Fruit fly (Drosophila melanogaster) whole organism, embryonic: Measurements from ENCODE around the gene udt.

Experiments used
- Atf3 ChIP-seq: fragments of 200-800 bp; sonication (Bioruptor generic); optimal IDR thresholded peaks from 3 replicates; lab custom pipeline; 2016; ENCODE audit warnings: missing biosample characterization, missing genetic modification characterization
- Awh ChIP-seq: fragments of 200-800 bp; sonication (Bioruptor generic); IDR thresholded peaks from 2 replicates; pipeline ENCODE4, ENCODE4 v1.3.6; 2022; ENCODE audit warnings: missing biosample characterization, missing genetic modification characterization
- B-H1 ChIP-seq: fragments of 200-800 bp; sonication (Bioruptor generic); IDR thresholded peaks from 3 replicates; pipeline ENCODE4 v1.3.6; 2022; ENCODE audit warnings: missing biosample characterization, missing genetic modification characterization
- Blimp-1 ChIP-seq: fragments of 200-800 bp; sonication (Bioruptor generic); optimal IDR thresholded peaks from 3 replicates; lab custom pipeline; 2018; ENCODE audit warnings: missing biosample characterization, missing genetic modification characterization, mild to moderate bottlenecking, moderate library complexity, missing genetic modification reagents
- CG10366 ChIP-seq: fragments of 200-800 bp; sonication (Bioruptor generic); IDR thresholded peaks from 2 replicates; pipeline ENCODE4 v1.3.6; 2022; ENCODE audit warnings: missing biosample characterization, missing genetic modification characterization
- CG10543 ChIP-seq: fragments of 200-800 bp; sonication (Bioruptor generic); optimal IDR thresholded peaks from 3 replicates; lab custom pipeline; 2017; ENCODE audit warnings: missing biosample characterization, mild to moderate bottlenecking, missing genetic modification characterization, moderate library complexity
- CG17361 ChIP-seq: fragments of 200-800 bp; sonication (Bioruptor generic); IDR thresholded peaks from 3 replicates; pipeline ENCODE4 v1.3.6; 2022; ENCODE audit warnings: missing biosample characterization, missing genetic modification characterization
- CG18011 ChIP-seq: fragments of 200-800 bp; sonication (Bioruptor generic); optimal IDR thresholded peaks from 2 replicates; lab custom pipeline; 2017; ENCODE audit warnings: missing biosample characterization, missing genetic modification characterization, mild to moderate bottlenecking, moderate library complexity, missing genotype
- CG18619 ChIP-seq: fragments of 200-800 bp; sonication (Bioruptor generic); optimal IDR thresholded peaks from 3 replicates; lab custom pipeline; 2017; ENCODE audit warnings: missing biosample characterization, mild to moderate bottlenecking, missing genetic modification characterization
- CG2199 ChIP-seq: fragments of 200-800 bp; sonication (Bioruptor generic); IDR thresholded peaks from 3 replicates; pipeline ENCODE4 v1.3.6; 2022; ENCODE audit warnings: missing biosample characterization, missing genetic modification characterization
- CG30431 ChIP-seq: fragments of 200-800 bp; sonication (Bioruptor generic); optimal IDR thresholded peaks from 2 replicates; lab custom pipeline; 2017; ENCODE audit warnings: missing biosample characterization, missing genetic modification characterization
- CG34376 ChIP-seq: fragments of 200-800 bp; sonication (Bioruptor generic); optimal IDR thresholded peaks from 2 replicates; lab custom pipeline; 2018; ENCODE audit warnings: missing biosample characterization, mild to moderate bottlenecking, missing genetic modification characterization
- CG4282 ChIP-seq: fragments of 200-800 bp; sonication (Bioruptor generic); optimal IDR thresholded peaks from 2 replicates; lab custom pipeline; 2016; ENCODE audit warnings: missing biosample characterization, missing genetic modification characterization
- CG43689 ChIP-seq: fragments of 200-800 bp; sonication (Bioruptor generic); IDR thresholded peaks from 2 replicates; pipeline ENCODE4 v1.3.6; 2022; ENCODE audit warnings: missing biosample characterization, missing genetic modification characterization
- CG4820 ChIP-seq: fragments of 200-800 bp; sonication (Bioruptor generic); optimal IDR thresholded peaks from 3 replicates; lab custom pipeline; 2016; ENCODE audit warnings: missing biosample characterization, missing genetic modification characterization
- CG4854 ChIP-seq: fragments of 200-800 bp; sonication (Bioruptor generic); optimal IDR thresholded peaks from 2 replicates; lab custom pipeline; 2016; ENCODE audit warnings: missing biosample characterization, missing genetic modification characterization, inconsistent platforms
- CG6272 ChIP-seq: fragments of 200-800 bp; sonication (Bioruptor generic); IDR thresholded peaks from 2 replicates; pipeline ENCODE4 v1.3.6; 2022; ENCODE audit warnings: missing biosample characterization, missing genetic modification characterization
- CG6689 ChIP-seq: fragments of 200-800 bp; sonication (Bioruptor generic); IDR thresholded peaks from 2 replicates; pipeline ENCODE4 v1.3.6; 2022; ENCODE audit warnings: missing biosample characterization, missing genetic modification characterization
- CG6813 ChIP-seq: fragments of 200-800 bp; sonication (Bioruptor generic); optimal IDR thresholded peaks from 2 replicates; lab custom pipeline; 2017; ENCODE audit warnings: missing biosample characterization, missing genetic modification characterization, mild to moderate bottlenecking, moderate library complexity, missing genetic modification reagents
- CG8281 ChIP-seq: fragments of 200-800 bp; sonication (Bioruptor generic); optimal IDR thresholded peaks from 2 replicates; lab custom pipeline; 2018; ENCODE audit warnings: missing biosample characterization, mild to moderate bottlenecking, missing genetic modification characterization, moderate library complexity
- CG8290 ChIP-seq, 3 experiments: fragments of 200-800 bp; sonication (Bioruptor generic); optimal IDR thresholded peaks; 2 replicates each; lab custom pipeline; 2016 to 2019; ENCODE audit warnings: missing biosample characterization in 3 of 3, missing genetic modification characterization in 3 of 3, mild to moderate bottlenecking in 2 of 3, moderate library complexity in 1 of 3
- CG9215 ChIP-seq: fragments of 200-800 bp; sonication (Bioruptor generic); IDR thresholded peaks from 2 replicates; pipeline ENCODE4 v1.3.6; 2022; ENCODE audit warnings: missing biosample characterization, missing genetic modification characterization
- D19B ChIP-seq: fragments of 200-800 bp; sonication (Bioruptor generic); optimal IDR thresholded peaks from 2 replicates; lab custom pipeline; 2017; ENCODE audit warnings: missing biosample characterization, mild to moderate bottlenecking, missing genetic modification characterization
- Deaf1 ChIP-seq: fragments of 200-800 bp; optimal IDR thresholded peaks from 3 replicates; lab custom pipeline; 2019; ENCODE audit warnings: missing biosample characterization, mild to moderate bottlenecking, missing genetic modification characterization, moderate library complexity
- Dip2 ChIP-seq: fragments of 200-800 bp; sonication (Bioruptor generic); IDR thresholded peaks from 2 replicates; pipeline ENCODE4 v1.3.6; 2022; ENCODE audit warnings: missing biosample characterization, missing genetic modification characterization
- Doc3 ChIP-seq: fragments of 200-800 bp; sonication (Bioruptor generic); IDR thresholded peaks from 3 replicates; pipeline ENCODE4 v1.3.6; 2022; ENCODE audit warnings: missing biosample characterization, missing genetic modification characterization; ENCODE audit not compliant: partially characterized antibody
- Hmx ChIP-seq: fragments of 200-800 bp; sonication (Bioruptor generic); optimal IDR thresholded peaks from 2 replicates; lab custom pipeline; 2016; ENCODE audit warnings: missing biosample characterization, missing genetic modification characterization
- Lim3 ChIP-seq: fragments of 200-800 bp; sonication (Bioruptor generic); IDR thresholded peaks from 2 replicates; pipeline ENCODE4 v1.3.6; 2022; ENCODE audit warnings: missing biosample characterization, missing genetic modification characterization
- Meics ChIP-seq: fragments of 200-800 bp; sonication (Bioruptor generic); optimal IDR thresholded peaks from 2 replicates; lab custom pipeline; 2017; ENCODE audit warnings: missing biosample characterization, mild to moderate bottlenecking, missing genetic modification characterization
- Nf-YB ChIP-seq: fragments of 200-800 bp; sonication (Bioruptor generic); optimal IDR thresholded peaks from 3 replicates; lab custom pipeline; 2019; ENCODE audit warnings: missing biosample characterization, mild to moderate bottlenecking, missing genetic modification characterization, moderate library complexity
- Nf-YC ChIP-seq: fragments of 200-800 bp; optimal IDR thresholded peaks from 3 replicates; lab custom pipeline; 2019; ENCODE audit warnings: missing biosample characterization, mild to moderate bottlenecking, missing genetic modification characterization, moderate library complexity
- Poxn ChIP-seq: fragments of 200-800 bp; sonication (Bioruptor generic); IDR thresholded peaks from 2 replicates; pipeline ENCODE4 v1.3.6; 2022; ENCODE audit warnings: missing biosample characterization, missing genetic modification characterization
- Sox100B ChIP-seq: fragments of 200-800 bp; sonication (Bioruptor generic); optimal IDR thresholded peaks from 3 replicates; lab custom pipeline; 2018; ENCODE audit warnings: missing biosample characterization, mild to moderate bottlenecking, missing genetic modification characterization
- bcd ChIP-seq: fragments of 200-800 bp; sonication (Bioruptor generic); optimal IDR thresholded peaks from 2 replicates; lab custom pipeline; 2017; ENCODE audit warnings: missing biosample characterization, mild to moderate bottlenecking, missing genetic modification characterization
- chinmo ChIP-seq: fragments of 200-800 bp; sonication (Bioruptor generic); IDR thresholded peaks from 4 replicates; pipeline ENCODE4 v1.3.6; 2022; ENCODE audit warnings: missing biosample characterization, missing genetic modification characterization; ENCODE audit not compliant: partially characterized antibody
- crc ChIP-seq: fragments of 200-800 bp; sonication (Bioruptor generic); optimal IDR thresholded peaks from 2 replicates; lab custom pipeline; 2016; ENCODE audit warnings: missing biosample characterization, missing genetic modification characterization
- dmrt99B ChIP-seq: fragments of 200-800 bp; sonication (Bioruptor generic); optimal IDR thresholded peaks from 2 replicates; lab custom pipeline; 2018; ENCODE audit warnings: missing biosample characterization, mild to moderate bottlenecking, missing genetic modification characterization, moderate library complexity
- fd102C ChIP-seq: fragments of 200-800 bp; sonication (Bioruptor generic); optimal IDR thresholded peaks from 2 replicates; lab custom pipeline; 2018; ENCODE audit warnings: missing biosample characterization, mild to moderate bottlenecking, missing genetic modification characterization, moderate library complexity
- fd96Cb ChIP-seq: fragments of 200-800 bp; sonication (Bioruptor generic); optimal IDR thresholded peaks from 2 replicates; lab custom pipeline; 2018; ENCODE audit warnings: missing biosample characterization, mild to moderate bottlenecking, missing genetic modification characterization, moderate library complexity
- gem ChIP-seq: fragments of 200-800 bp; sonication (Bioruptor generic); optimal IDR thresholded peaks from 2 replicates; lab custom pipeline; 2019; ENCODE audit warnings: missing biosample characterization, mild to moderate bottlenecking, missing genetic modification characterization, moderate library complexity
- gsb ChIP-seq: fragments of 200-800 bp; sonication (Bioruptor generic); IDR thresholded peaks from 2 replicates; pipeline ENCODE4 v1.3.6; 2022; ENCODE audit warnings: missing biosample characterization, missing genetic modification characterization
- gsb-n ChIP-seq: fragments of 200-800 bp; sonication (Bioruptor generic); optimal IDR thresholded peaks from 3 replicates; lab custom pipeline; 2018; ENCODE audit warnings: missing biosample characterization, mild to moderate bottlenecking, missing genetic modification characterization
- hb ChIP-seq: fragments of 200-800 bp; sonication (Bioruptor generic); IDR thresholded peaks from 3 replicates; pipeline ENCODE4 v1.3.6; 2022; ENCODE audit warnings: missing biosample characterization, missing genetic modification characterization; ENCODE audit not compliant: partially characterized antibody
- her ChIP-seq: fragments of 200-800 bp; sonication (Bioruptor generic); optimal IDR thresholded peaks from 2 replicates; lab custom pipeline; 2016; ENCODE audit warnings: missing biosample characterization, missing genetic modification characterization
- jing ChIP-seq: fragments of 200-800 bp; sonication (Bioruptor generic); optimal IDR thresholded peaks from 2 replicates; lab custom pipeline; 2018; ENCODE audit warnings: missing biosample characterization, mild to moderate bottlenecking, missing genetic modification characterization
- onecut ChIP-seq: fragments of 200-800 bp; sonication (Bioruptor generic); IDR thresholded peaks from 2 replicates; pipeline ENCODE4 v1.3.6; 2022; ENCODE audit warnings: missing biosample characterization, missing genetic modification characterization
- schlank ChIP-seq: fragments of 200-800 bp; sonication (Bioruptor generic); optimal IDR thresholded peaks from 2 replicates; lab custom pipeline; 2018; ENCODE audit warnings: missing biosample characterization, mild to moderate bottlenecking, missing genetic modification characterization
- stwl ChIP-seq: fragments of 200-800 bp; sonication (Bioruptor generic); optimal IDR thresholded peaks from 3 replicates; lab custom pipeline; 2018; ENCODE audit warnings: missing biosample characterization, mild to moderate bottlenecking, missing genetic modification characterization, moderate library complexity
- unpg ChIP-seq: fragments of 200-800 bp; sonication (Bioruptor generic); optimal IDR thresholded peaks from 3 replicates; lab custom pipeline; 2018; ENCODE audit warnings: missing biosample characterization, mild to moderate bottlenecking, missing genetic modification characterization, moderate library complexity

udt gene

dm6 chr3R:23767417-23767853 is 4.4 kb upstream of the udt start, which contains the start of the genes CG10214 and CG10375 (continued):
- TF ChIP-seq Blimp-1 (GFP tag; lab: Kevin White, UChicago) (no peak), CG18619 (GFP tag; lab: Kevin White, UChicago) (peak; percentile 53), bcd (peak; percentile 64), gem (tag; lab: Kevin White, UChicago) (peak; percentile 78), unpg (GFP tag; lab: Kevin White, UChicago) (peak; percentile 76), CG30431 (GFP tag; lab: Kevin White, UChicago) (peak; percentile 46), CG6272 (GFP tag; lab: Robert Waterston, UW) (0 out of 2 replicates have a peak, but pooled peaks have one; percentile 27), gsb (no peak), CG4820 (GFP tag; lab: Kevin White, UChicago) (peak; percentile 70), CG6689 (peak; percentile 63), Poxn (GFP tag; lab: Robert Waterston, UW) (no peak), CG43689 (GFP tag; lab: Robert Waterston, UW) (no peak), Dip2 (GFP tag; lab: Robert Waterston, UW) (no peak), Doc3 (GFP tag; lab: Robert Waterston, UW) (0 out of 3 replicates have a peak, but pooled peaks have one; percentile 27), Nf-YB (peak; percentile 44), schlank (tag; lab: Kevin White, UChicago) (peak; percentile 30), B-H1 (GFP tag; lab: Robert Waterston, UW) (no peak), Atf3 (GFP tag; lab: Kevin White, UChicago) (peak; percentile 48), Nf-YC (peak; percentile 53), Meics (GFP tag; lab: Kevin White, UChicago) (peak; percentile 76), her (GFP tag; lab: Kevin White, UChicago) (peak; percentile 82), CG9215 (GFP tag; lab: Robert Waterston, UW) (peak; percentile 57; the same call in 1 of the 2 replicates), CG8290 (GFP tag; optimal IDR thresholded peaks at IDR 0.05; lab: Kevin White, UChicago) (peak; percentile 85), CG8290 (tag; optimal IDR thresholded peaks at IDR 0.05; lab: Kevin White, UChicago) (peak; percentile 57 to 92), gsb-n (peak; percentile 50), Hmx (peak; percentile 46), Lim3 (no peak), dmrt99B (tag; lab: Kevin White, UChicago) (peak; percentile 46), CG4854 (peak; percentile 67), CG34376 (peak; percentile 67), jing (GFP tag; lab: Kevin White, UChicago) (no peak), CG10543 (peak; percentile 25), stwl (tag; lab: Kevin White, UChicago) (peak; percentile 88), Deaf1 (no peak), fd96Cb (tag; lab: Kevin White, UChicago) (peak; percentile 26), CG18011 (GFP tag; lab: Kevin White, UChicago) (peak; percentile 8), Awh (peak; percentile 18; the same call in 1 of the 2 replicates), CG8281 (tag; lab: Kevin White, UChicago) (no peak), Sox100B (GFP tag; lab: Kevin White, UChicago) (peak; percentile 49), chinmo (GFP tag; lab: Robert Waterston, UW) (no peak), CG10366 (GFP tag; lab: Robert Waterston, UW) (peak; percentile 42; the same call in 1 of the 2 replicates), D19B (GFP tag; lab: Kevin White, UChicago) (peak; percentile 27), CG4282 (peak; percentile 63), fd102C (GFP tag; lab: Kevin White, UChicago) (peak; percentile 15), CG2199 (0 out of 3 replicates have a peak, but pooled peaks have one; percentile 42), CG17361 (GFP tag; lab: Robert Waterston, UW) (peak; percentile 79), onecut (no peak), crc (GFP tag; lab: Kevin White, UChicago) (peak; percentile 64), hb (GFP tag; lab: Robert Waterston, UW) (no peak), CG6813 (no peak)
